Worm (Caenorhabditis elegans): ENCODE results near the gene srv-6.

The srv-6 gene

DNA sequence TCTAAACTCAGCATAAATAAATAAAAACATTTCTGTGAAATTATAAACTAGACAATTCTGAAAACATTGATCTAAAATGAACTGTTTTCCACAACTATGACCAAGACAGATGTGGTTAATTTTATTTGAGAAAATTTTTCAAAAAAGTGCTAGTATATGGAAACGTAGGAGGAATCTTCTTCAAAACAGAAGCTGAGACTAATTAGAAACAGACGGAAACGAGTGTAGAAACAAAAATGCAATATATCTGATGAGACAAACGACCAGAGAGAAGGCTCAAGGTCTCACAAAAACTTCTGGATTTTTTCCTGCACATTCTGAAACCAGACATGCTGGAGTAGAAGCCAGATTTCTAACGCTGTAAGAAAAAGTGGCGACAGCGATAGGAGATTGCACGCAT is 39.1 kb downstream of the srv-6 start:
- TF ChIP-seq pbrm-1 (GFP tag; IDR thresholded peaks at IDR 0.05) (no peak), chd-7 (tag; optimal IDR thresholded peaks at IDR 0.05) (no peak), nfyb-1 (GFP tag; IDR thresholded peaks at IDR 0.05) (no peak)

DNA sequence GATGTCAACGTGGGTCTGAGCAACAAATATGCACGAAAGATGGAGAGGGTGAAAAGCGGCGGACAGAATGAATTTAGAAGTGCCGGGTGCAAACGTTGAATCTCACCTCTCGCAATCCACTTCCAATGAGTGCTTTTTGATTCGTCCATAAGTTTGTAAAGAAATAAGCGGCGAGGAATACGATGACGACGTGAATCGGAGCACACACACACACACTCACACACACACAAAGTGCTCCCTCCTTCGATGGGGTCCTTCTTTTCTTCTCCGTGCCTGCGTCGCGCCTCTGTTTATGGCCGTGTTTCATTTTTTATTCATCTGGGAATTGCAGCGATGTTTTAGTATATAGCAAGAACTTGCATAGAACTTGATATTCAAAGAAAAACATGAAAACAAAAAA is 40.6 kb downstream of the srv-6 start, which contains the start of gene paf-2:
Gene paf-2, minus strand, starts transcription at position 290 of the 400 bp plus-strand sequence.
- TF ChIP-seq ceh-27 (GFP tag; optimal IDR thresholded peaks at IDR 0.05) (peak; percentile 40), B0336.3 (GFP tag; IDR thresholded peaks at IDR 0.05) (no peak), madf-6 (GFP tag; IDR thresholded peaks at IDR 0.05) (no peak)

DNA sequence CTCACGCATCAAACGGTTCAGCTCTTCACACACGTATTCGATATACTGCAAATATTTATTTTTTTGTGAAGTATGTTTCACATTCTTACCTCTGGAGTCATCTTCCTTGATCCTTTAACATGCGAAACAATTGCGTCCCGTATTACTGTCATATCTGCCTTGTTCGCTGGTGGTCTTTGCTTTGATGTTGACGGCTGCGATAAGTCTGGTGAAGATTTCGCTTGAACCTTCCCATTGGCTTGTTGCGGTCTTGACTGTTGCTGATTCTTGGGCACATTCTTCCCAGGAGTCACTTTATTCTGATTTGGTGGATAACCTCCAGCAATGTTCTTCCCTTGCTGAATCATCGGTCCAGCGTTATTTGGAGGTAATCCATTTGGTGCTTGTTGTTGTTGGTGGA is 46.3 kb downstream of the srv-6 start:
- no peak for TF ChIP-seq madf-8 (GFP tag; conservative IDR thresholded peaks at IDR 0.05)
- TF ChIP-seq F33H1.4 (GFP tag; IDR thresholded peaks at IDR 0.05): no peak
- TF ChIP-seq hmg-1.2 (GFP tag; IDR thresholded peaks at IDR 0.05): no peak
- no peak for TF ChIP-seq C17E4.6 (GFP tag; IDR thresholded peaks at IDR 0.05)
- TF ChIP-seq mes-4 (tag; optimal IDR thresholded peaks at IDR 0.05): no peak
- TF ChIP-seq efl-1 (GFP tag; optimal IDR thresholded peaks at IDR 0.05): no peak
- no peak for TF ChIP-seq repo-1 (tag; optimal IDR thresholded peaks at IDR 0.05)
- TF ChIP-seq Y53G8AR.9 (GFP tag; conservative IDR thresholded peaks at IDR 0.05): no peak
- no peak for TF ChIP-seq attf-6 (GFP tag; IDR thresholded peaks at IDR 0.05)
- no peak for TF ChIP-seq F57A8.1 (GFP tag; optimal IDR thresholded peaks at IDR 0.05)
- no peak for TF ChIP-seq fkh-3 (tag; optimal IDR thresholded peaks at IDR 0.05)
- TF ChIP-seq ztf-6 (GFP tag; IDR thresholded peaks at IDR 0.05): no peak

- TF ChIP-seq T26A5.8 (tag; optimal IDR thresholded peaks at IDR 0.05) (no peak), hmg-1.2 (GFP tag; IDR thresholded peaks at IDR 0.05) (no peak), efl-1 (GFP tag; optimal IDR thresholded peaks at IDR 0.05) (no peak), F10E7.11 (tag; optimal IDR thresholded peaks at IDR 0.05) (no peak), sptf-2 (GFP tag; optimal IDR thresholded peaks at IDR 0.05) (no peak), dox-1 (GFP tag; IDR thresholded peaks at IDR 0.05) (no peak), tlf-1 (GFP tag; optimal IDR thresholded peaks at IDR 0.05) (no peak), lin-54 (GFP tag; optimal IDR thresholded peaks at IDR 0.05) (no peak), sea-2 (GFP tag; IDR thresholded peaks at IDR 0.05) (no peak), bed-2 (GFP tag; IDR thresholded peaks at IDR 0.05) (no peak), mcd-1 (GFP tag; IDR thresholded peaks at IDR 0.05) (no peak), K11D2.4 (GFP tag; IDR thresholded peaks at IDR 0.05) (no peak), F49E8.2 (tag; optimal IDR thresholded peaks at IDR 0.05; ENCODE audit: insufficient read depth) (no peak), ceh-40 (GFP tag; IDR thresholded peaks at IDR 0.05) (no peak), atf-7 (tag; optimal IDR thresholded peaks at IDR 0.05) (no peak), lin-40 (tag; optimal IDR thresholded peaks at IDR 0.05) (no peak), nfyb-1 (GFP tag; IDR thresholded peaks at IDR 0.05) (no peak)
These were observed 50.0 kb downstream of the srv-6 start, which contains the start of gene pqn-15 for ce11 chrX:4306861-4307260. pqn-15 (minus strand) TSS chrX:4306961.

ce11 chrX:4307559-4308005 is 50.7 kb downstream of the srv-6 start:
- TF ChIP-seq mxl-1 (tag; optimal IDR thresholded peaks at IDR 0.05): no peak
- no peak for TF ChIP-seq ceh-91 (GFP tag; IDR thresholded peaks at IDR 0.05)
- no peak for TF ChIP-seq hsf-1 (GFP tag; IDR thresholded peaks at IDR 0.05)
- no peak for TF ChIP-seq hlh-26 (GFP tag; conservative IDR thresholded peaks at IDR 0.05)
- TF ChIP-seq rpc-1 (optimal IDR thresholded peaks at IDR 0.05): no peak
- TF ChIP-seq rpc-1 (tag; optimal IDR thresholded peaks at IDR 0.05): no peak
- no peak for TF ChIP-seq F49E8.2 (tag; optimal IDR thresholded peaks at IDR 0.05; ENCODE audit: insufficient read depth)
- TF ChIP-seq nhr-80 (tag; optimal IDR thresholded peaks at IDR 0.05): peak; percentile 81
- no peak for TF ChIP-seq dpff-1 (tag; optimal IDR thresholded peaks at IDR 0.05)
- TF ChIP-seq attf-5 (GFP tag; optimal IDR thresholded peaks at IDR 0.05): peak; percentile 39
- no peak for TF ChIP-seq ztf-3 (GFP tag; optimal IDR thresholded peaks at IDR 0.05)
- peak; percentile 11 to 20 for TF ChIP-seq let-607 (tag; optimal IDR thresholded peaks at IDR 0.05)
- TF ChIP-seq cebp-2 (GFP tag; IDR thresholded peaks at IDR 0.05): no peak
- TF ChIP-seq K12H6.12 (tag; optimal IDR thresholded peaks at IDR 0.05): no peak
- TF ChIP-seq B0261.1 (tag; optimal IDR thresholded peaks at IDR 0.05): no peak
